Worm (Caenorhabditis elegans) whole organism, L4 larva: ENCODE measurements around the gene R13A1.1.

ENCODE experiments used
- F10B5.3 ChIP-seq: sonication (generic microtip); optimal IDR thresholded peaks from 2 replicates; lab custom pipeline; 2016; ENCODE audit warnings: mild to moderate bottlenecking, missing genetic modification characterization, missing compliant biosample characterization
- F26F4.8 ChIP-seq: fragments of 200-800 bp; sonication (Bioruptor generic); conservative IDR thresholded peaks from 2 replicates; pipeline ENCODE4 v1.3.6; 2022; ENCODE audit warnings: missing genetic modification characterization, missing compliant biosample characterization
- R02D3.7 ChIP-seq: fragments of 150-350 bp; sonication (generic microtip); optimal IDR thresholded peaks from 3 replicates; lab custom pipeline; 2014; ENCODE audit warnings: missing biosample characterization, missing genetic modification characterization
- aha-1 ChIP-seq: fragments of 150-350 bp; peaks from one replicate; lab custom pipeline; 2014; ENCODE audit warnings: missing biosample characterization, missing genetic modification characterization
- arid-1 ChIP-seq: fragments of 200-800 bp; sonication (Bioruptor generic); conservative IDR thresholded peaks from 2 replicates; pipeline ENCODE4 v1.3.6; 2022; ENCODE audit warnings: missing genetic modification reagents, missing genetic modification characterization, missing compliant biosample characterization
- attf-4 ChIP-seq: sonication (generic microtip); optimal IDR thresholded peaks from 3 replicates; lab custom pipeline; 2017; ENCODE audit warnings: missing biosample characterization, missing genetic modification characterization
- ceh-44 ChIP-seq: fragments of 200-800 bp; sonication (Bioruptor generic); IDR thresholded peaks from 2 replicates; pipeline ENCODE4 v1.3.6; 2022; ENCODE audit warnings: missing genetic modification reagents, missing genetic modification characterization, missing compliant biosample characterization
- ceh-62 ChIP-seq: sonication (generic microtip); optimal IDR thresholded peaks from 2 replicates; lab custom pipeline; 2017; ENCODE audit warnings: missing biosample characterization, missing genetic modification characterization
- ceh-82 ChIP-seq: sonication (generic microtip); optimal IDR thresholded peaks from 2 replicates; lab custom pipeline; 2017; ENCODE audit warnings: missing biosample characterization, missing genetic modification characterization
- ces-1 ChIP-seq: fragments of 150-350 bp; sonication (generic microtip); optimal IDR thresholded peaks from 4 replicates; lab custom pipeline; 2014; ENCODE audit warnings: missing biosample characterization, missing genetic modification reagents, missing genetic modification characterization
- daf-12 ChIP-seq: fragments of 150-350 bp; optimal IDR thresholded peaks from 2 replicates; lab custom pipeline; 2014; ENCODE audit warnings: missing biosample characterization, missing genetic modification reagents, missing genetic modification characterization
- daf-8 ChIP-seq: fragments of 200-800 bp; sonication (Bioruptor generic); IDR thresholded peaks from 2 replicates; pipeline ENCODE4 v1.3.6; 2022; ENCODE audit warnings: missing genetic modification characterization, missing compliant biosample characterization
- dmd-6 ChIP-seq: fragments of 200-800 bp; sonication (Bioruptor generic); IDR thresholded peaks from 2 replicates; pipeline ENCODE4 v1.3.6; 2022; ENCODE audit warnings: missing genetic modification reagents, missing genetic modification characterization, missing compliant biosample characterization
- dmd-8 ChIP-seq: fragments of 200-800 bp; sonication (Bioruptor generic); IDR thresholded peaks from 2 replicates; pipeline ENCODE4 v1.3.6; 2022; ENCODE audit warnings: missing genetic modification characterization, missing compliant biosample characterization
- dmd-9 ChIP-seq: fragments of 200-800 bp; sonication (Bioruptor generic); IDR thresholded peaks from 2 replicates; pipeline ENCODE4 v1.3.6; 2022; ENCODE audit warnings: missing genetic modification reagents, missing genetic modification characterization, missing compliant biosample characterization
- dpl-1 ChIP-seq: fragments of 150-350 bp; optimal IDR thresholded peaks from 2 replicates; lab custom pipeline; 2014; ENCODE audit warnings: missing biosample characterization, missing genetic modification reagents, missing genetic modification characterization
- dve-1 ChIP-seq: sonication (generic microtip); optimal IDR thresholded peaks from 2 replicates; lab custom pipeline; 2017; ENCODE audit warnings: antibody characterized with exemption, mild to moderate bottlenecking, missing genetic modification characterization, missing compliant biosample characterization; ENCODE audit not compliant: insufficient read depth
- egl-27 ChIP-seq: sonication (generic microtip); optimal IDR thresholded peaks from 3 replicates; lab custom pipeline; 2017; ENCODE audit warnings: missing biosample characterization, missing genetic modification reagents, missing genetic modification characterization
- fkh-10 ChIP-seq: fragments of 150-350 bp; optimal IDR thresholded peaks from 2 replicates; lab custom pipeline; 2014; ENCODE audit warnings: missing biosample characterization, missing genetic modification reagents, missing genetic modification characterization
- gei-8 ChIP-seq: fragments of 200-800 bp; sonication (Bioruptor generic); optimal IDR thresholded peaks from 2 replicates; lab custom pipeline; 2018; ENCODE audit warnings: mild to moderate bottlenecking, missing genetic modification characterization, missing compliant biosample characterization
- hif-1 ChIP-seq, 2 experiments: sonication (generic microtip); optimal IDR thresholded peaks; 2 replicates each; lab custom pipeline; 2016 to 2017; ENCODE audit warnings: missing compliant biosample characterization in 2 of 2, missing genetic modification characterization in 2 of 2, missing genetic modification reagents in 2 of 2, missing genotype in 2 of 2, mild to moderate bottlenecking in 1 of 2
- hlh-11 ChIP-seq: fragments of 200-800 bp; sonication (Bioruptor generic); optimal IDR thresholded peaks from 2 replicates; lab custom pipeline; 2018; ENCODE audit warnings: mild to moderate bottlenecking, missing genetic modification characterization, missing compliant biosample characterization
- hlh-30 ChIP-seq: sonication (generic microtip); optimal IDR thresholded peaks from 2 replicates; lab custom pipeline; 2017; ENCODE audit warnings: antibody characterized with exemption, mild to moderate bottlenecking, missing genetic modification characterization, missing compliant biosample characterization; ENCODE audit not compliant: insufficient read depth
- lim-7 ChIP-seq: fragments of 200-800 bp; sonication (Bioruptor generic); IDR thresholded peaks from 2 replicates; pipeline ENCODE4 v1.3.6; 2022; ENCODE audit warnings: missing genetic modification characterization, missing compliant biosample characterization
- lin-1 ChIP-seq: fragments of 200-800 bp; sonication (Bioruptor generic); IDR thresholded peaks from 2 replicates; pipeline ENCODE4 v1.3.6; 2022; ENCODE audit warnings: missing genetic modification reagents, missing genetic modification characterization, missing compliant biosample characterization
- lin-38 ChIP-seq: fragments of 200-800 bp; sonication (Bioruptor generic); IDR thresholded peaks from 2 replicates; pipeline ENCODE4 v1.3.6; 2022; ENCODE audit warnings: missing genetic modification reagents, missing genetic modification characterization, missing compliant biosample characterization
- lir-3 ChIP-seq: sonication (generic microtip); optimal IDR thresholded peaks from 2 replicates; lab custom pipeline; 2016; ENCODE audit warnings: mild to moderate bottlenecking, missing genetic modification characterization, missing compliant biosample characterization
- lsy-2 ChIP-seq, 2 experiments: fragments of 150-350 bp in 1 of 2; sonication (generic microtip) in 1 of 2; optimal IDR thresholded peaks; 2 replicates each; lab custom pipeline; 2014 to 2017; ENCODE audit warnings: missing biosample characterization in 2 of 2, missing genetic modification characterization in 2 of 2
- madf-5 ChIP-seq, 2 experiments: fragments of 200-800 bp; sonication (Bioruptor generic); IDR thresholded peaks; 2 replicates each; pipeline ENCODE4 v1.3.6; 2022; ENCODE audit warnings: missing compliant biosample characterization in 2 of 2, missing genetic modification characterization in 2 of 2
- madf-9 ChIP-seq: fragments of 200-800 bp; sonication (Bioruptor generic); conservative IDR thresholded peaks from 2 replicates; pipeline ENCODE4 v1.3.6; 2022; ENCODE audit warnings: missing genetic modification reagents, missing genetic modification characterization, missing compliant biosample characterization
- mxl-2 ChIP-seq: fragments of 200-800 bp; sonication (Bioruptor generic); conservative IDR thresholded peaks from 2 replicates; pipeline ENCODE4 v1.3.6; 2022; ENCODE audit warnings: missing genetic modification reagents, missing genetic modification characterization, missing compliant biosample characterization
- mxl-3 ChIP-seq: fragments of 200-800 bp; sonication (Bioruptor generic); optimal IDR thresholded peaks from 2 replicates; lab custom pipeline; 2018; ENCODE audit warnings: mild to moderate bottlenecking, missing genetic modification characterization, missing compliant biosample characterization
- nhr-102 ChIP-seq: sonication (generic microtip); optimal IDR thresholded peaks from 2 replicates; lab custom pipeline; 2016; ENCODE audit warnings: mild to moderate bottlenecking, missing genetic modification characterization, moderate library complexity, missing compliant biosample characterization
- nhr-237 ChIP-seq: sonication (generic microtip); optimal IDR thresholded peaks from 2 replicates; lab custom pipeline; 2017; ENCODE audit warnings: missing biosample characterization, missing genetic modification characterization
- nhr-48 ChIP-seq: sonication (generic microtip); optimal IDR thresholded peaks from 2 replicates; lab custom pipeline; 2016; ENCODE audit warnings: mild to moderate bottlenecking, missing genetic modification characterization, missing compliant biosample characterization
- pha-4 ChIP-seq, 2 experiments: fragments of 150-350 bp in 1 of 2; fragments of 200-800 bp in 1 of 2; sonication (Bioruptor generic) in 1 of 2; IDR thresholded peaks in 1 of 2; optimal IDR thresholded peaks in 1 of 2; 2 replicates each; pipeline versions ENCODE4 v1.3.6 to Lab custom; 2014 to 2022; ENCODE audit warnings: missing genetic modification characterization in 2 of 2, missing genetic modification reagents in 2 of 2, missing biosample characterization in 1 of 2, missing compliant biosample characterization in 1 of 2
- php-3 ChIP-seq: fragments of 200-800 bp; sonication (Bioruptor generic); IDR thresholded peaks from 2 replicates; pipeline ENCODE4 v1.3.6; 2022; ENCODE audit warnings: missing genetic modification reagents, missing genetic modification characterization, missing compliant biosample characterization
- rbr-2 ChIP-seq: sonication (generic microtip); optimal IDR thresholded peaks from 2 replicates; lab custom pipeline; 2016; ENCODE audit warnings: missing genotype, missing genetic modification characterization, missing compliant biosample characterization
- set-16 ChIP-seq: fragments of 200-800 bp; sonication (Bioruptor generic); IDR thresholded peaks from 2 replicates; pipeline ENCODE4 v1.3.6; 2022; ENCODE audit warnings: missing genetic modification reagents, missing genetic modification characterization, missing compliant biosample characterization
- snpc-4 ChIP-seq: fragments of 150-350 bp; optimal IDR thresholded peaks from 2 replicates; lab custom pipeline; 2014; ENCODE audit warnings: missing biosample characterization, missing genetic modification characterization
- tag-97 ChIP-seq: fragments of 200-800 bp; sonication (Bioruptor generic); IDR thresholded peaks from 2 replicates; pipeline ENCODE4 v1.3.6; 2022; ENCODE audit warnings: missing genetic modification characterization, missing compliant biosample characterization
- tra-1 ChIP-seq: fragments of 200-800 bp; sonication (Bioruptor generic); IDR thresholded peaks from 2 replicates; pipeline ENCODE4 v1.3.6; 2022; ENCODE audit warnings: missing genetic modification reagents, missing genetic modification characterization, missing compliant biosample characterization
- unc-62 ChIP-seq, 3 experiments: fragments of 150-350 bp in 1 of 3; sonication (generic microtip); optimal IDR thresholded peaks in 2 of 3; peaks in 1 of 3; 1 replicate in 1 of 3; 2 replicates in 2 of 3; lab custom pipeline; 2014 to 2017; ENCODE audit warnings: missing biosample characterization in 3 of 3, missing genetic modification characterization in 3 of 3, missing genetic modification reagents in 3 of 3, missing genotype in 1 of 3
- zag-1 ChIP-seq: fragments of 150-350 bp; optimal IDR thresholded peaks from 2 replicates; lab custom pipeline; 2014; ENCODE audit warnings: missing biosample characterization, missing genetic modification characterization
- zip-11 ChIP-seq: fragments of 200-800 bp; sonication (Bioruptor generic); IDR thresholded peaks from 2 replicates; pipeline ENCODE4 v1.3.6; 2022; ENCODE audit warnings: missing genetic modification characterization, missing compliant biosample characterization

The R13A1.1 gene

ce11 chrIV:7235382-7235917 is 15.6 kb downstream of the R13A1.1 start (continued):
- TF ChIP-seq madf-5 (GFP tag; IDR thresholded peaks at IDR 0.05; lab: Robert Waterston, UW) (no peak), rbr-2 (tag; lab: Kevin White, UChicago) (peak; percentile 64), daf-12 (tag; lab: Kevin White, UChicago) (no peak), tag-97 (no peak), dpl-1 (GFP tag; lab: Kevin White, UChicago) (no peak), ceh-62 (no peak), F10B5.3 (tag; lab: Kevin White, UChicago) (no peak), fkh-10 (GFP tag; lab: Kevin White, UChicago) (peak; percentile 56), R02D3.7 (no peak), hlh-30 (peak; percentile 16), lir-3 (tag; lab: Kevin White, UChicago) (no peak), arid-1 (no peak), ces-1 (GFP tag; lab: Kevin White, UChicago) (no peak), zip-11 (no peak), pha-4 (GFP tag; IDR thresholded peaks at IDR 0.05; lab: Robert Waterston, UW) (no peak), pha-4 (tag; optimal IDR thresholded peaks at IDR 0.05; lab: Kevin White, UChicago) (no peak)

- TF ChIP-seq lsy-2 (tag; optimal IDR thresholded peaks at IDR 0.05; lab: Kevin White, UChicago) = peak in 1 of 2 experiments; percentile 26
- TF ChIP-seq mxl-2 (GFP tag; lab: Robert Waterston, UW) = no peak
- peak in 1 of 2 experiments; percentile 17 for TF ChIP-seq unc-62 (GFP tag; optimal IDR thresholded peaks at IDR 0.05 in 1 of 2; lab: Kevin White, UChicago)
- TF ChIP-seq unc-62 (tag; optimal IDR thresholded peaks at IDR 0.05; lab: Kevin White, UChicago) = no peak
- TF ChIP-seq dmd-9 = no peak
- TF ChIP-seq gei-8 = no peak
- TF ChIP-seq hif-1 (tag; optimal IDR thresholded peaks at IDR 0.05; lab: Kevin White, UChicago) = no peak
- TF ChIP-seq lin-1 (GFP tag; lab: Robert Waterston, UW) = no peak
- TF ChIP-seq hlh-11 = peak; percentile 20
- no peak for TF ChIP-seq nhr-102 (tag; lab: Kevin White, UChicago)
- TF ChIP-seq php-3 (GFP tag; lab: Robert Waterston, UW) = 0 out of 2 replicates have a peak, but pooled peaks have one; percentile 7
- TF ChIP-seq mxl-3 (GFP tag; lab: Kevin White, UChicago) = peak; percentile 52
- no peak for TF ChIP-seq hlh-30
- TF ChIP-seq nhr-48 (tag; lab: Kevin White, UChicago) = peak; percentile 31
Observed at ce11 chrIV:7236248-7236772, 16.5 kb downstream of the R13A1.1 start.

ce11 chrIV:7237668-7238214 is 17.9 kb downstream of the R13A1.1 start, which contains the start of gene elo-3:
elo-3 (plus strand) TSS chrIV:7237718.
- peak; percentile 26 for TF ChIP-seq aha-1 (tag; lab: Kevin White, UChicago)
- peak; percentile 92 for TF ChIP-seq dmd-6
- TF ChIP-seq egl-27 (tag; lab: Kevin White, UChicago) = no peak
- no peak for TF ChIP-seq set-16 (GFP tag; lab: Robert Waterston, UW)
- no peak for TF ChIP-seq snpc-4 (tag; lab: Kevin White, UChicago)
- peak; percentile 41 for TF ChIP-seq nhr-102 (tag; lab: Kevin White, UChicago)
- no peak for TF ChIP-seq madf-9 (GFP tag; lab: Robert Waterston, UW)
- TF ChIP-seq ceh-82 (tag; lab: Kevin White, UChicago) = no peak
- no peak for TF ChIP-seq lim-7 (GFP tag; lab: Robert Waterston, UW)
- no peak for TF ChIP-seq attf-4 (tag; lab: Kevin White, UChicago)
- TF ChIP-seq R02D3.7 = no peak
- TF ChIP-seq pha-4 (GFP tag; IDR thresholded peaks at IDR 0.05; lab: Robert Waterston, UW) = no peak
- TF ChIP-seq pha-4 (tag; optimal IDR thresholded peaks at IDR 0.05; lab: Kevin White, UChicago) = no peak
- TF ChIP-seq ces-1 (GFP tag; lab: Kevin White, UChicago) = no peak
- no peak for TF ChIP-seq dve-1 (tag; lab: Kevin White, UChicago)
- no peak for TF ChIP-seq nhr-237 (tag; lab: Kevin White, UChicago)
- TF ChIP-seq fkh-10 (GFP tag; lab: Kevin White, UChicago) = no peak
- no peak for TF ChIP-seq F26F4.8 (GFP tag; lab: Robert Waterston, UW)
- TF ChIP-seq dmd-8 (GFP tag; lab: Robert Waterston, UW) = no peak
- no peak for TF ChIP-seq hif-1 (tag; optimal IDR thresholded peaks at IDR 0.05; lab: Kevin White, UChicago)
- TF ChIP-seq daf-8 (GFP tag; lab: Robert Waterston, UW) = no peak
- TF ChIP-seq ceh-44 (GFP tag; lab: Robert Waterston, UW) = no peak
- TF ChIP-seq zag-1 = no peak
- peak; percentile 15 for TF ChIP-seq hlh-11
- TF ChIP-seq tra-1 (GFP tag; lab: Robert Waterston, UW) = peak; percentile 77; the same call in 1 of the 2 replicates
- TF ChIP-seq lin-38 (GFP tag; lab: Robert Waterston, UW) = no peak
